Fruit fly (Drosophila melanogaster) whole organism, prepupa: ENCODE results near the gene CG32161.

Source experiments
- Blimp-1 ChIP-seq: fragments of 200-800 bp; sonication (Bioruptor generic); optimal IDR thresholded peaks from 3 replicates; lab custom pipeline; 2017; ENCODE audit warnings: missing biosample characterization, missing genetic modification characterization, mild to moderate bottlenecking, moderate library complexity, missing genetic modification reagents
- CG10631 ChIP-seq: fragments of 200-800 bp; sonication (Bioruptor generic); optimal IDR thresholded peaks from 2 replicates; lab custom pipeline; 2016; ENCODE audit warnings: missing biosample characterization, missing genetic modification characterization
- CG10669 ChIP-seq: fragments of 200-800 bp; sonication (Bioruptor generic); optimal IDR thresholded peaks from 3 replicates; lab custom pipeline; 2018; ENCODE audit warnings: missing biosample characterization, mild to moderate bottlenecking, missing genetic modification characterization, moderate library complexity
- CG11294 ChIP-seq: fragments of 200-800 bp; sonication (Bioruptor generic); IDR thresholded peaks from 2 replicates; pipeline ENCODE4 v1.3.6; 2022; ENCODE audit warnings: missing biosample characterization, missing genetic modification characterization
- CG11762 ChIP-seq: fragments of 200-800 bp; sonication (Bioruptor generic); optimal IDR thresholded peaks from 3 replicates; lab custom pipeline; 2016; ENCODE audit warnings: missing biosample characterization, missing genetic modification characterization; ENCODE audit not compliant: insufficient read depth
- CG15336 ChIP-seq: fragments of 200-800 bp; sonication (Bioruptor generic); IDR thresholded peaks from 2 replicates; pipeline ENCODE4 v1.3.6; 2022; ENCODE audit warnings: missing biosample characterization, missing genetic modification characterization
- CG16779 ChIP-seq: fragments of 200-800 bp; sonication (Bioruptor generic); optimal IDR thresholded peaks from 3 replicates; lab custom pipeline; 2017; ENCODE audit warnings: missing biosample characterization, mild to moderate bottlenecking, missing genetic modification characterization
- CG3032 ChIP-seq: fragments of 200-800 bp; optimal IDR thresholded peaks from 2 replicates; lab custom pipeline; 2019; ENCODE audit warnings: missing biosample characterization, mild to moderate bottlenecking, missing genetic modification characterization, moderate library complexity
- CG31627 ChIP-seq: fragments of 200-800 bp; sonication (Bioruptor generic); optimal IDR thresholded peaks from 3 replicates; lab custom pipeline; 2016; ENCODE audit warnings: missing biosample characterization, missing genetic modification characterization
- CG32006 ChIP-seq: fragments of 200-800 bp; sonication (Bioruptor generic); optimal IDR thresholded peaks from 3 replicates; lab custom pipeline; 2017; ENCODE audit warnings: missing biosample characterization, mild to moderate bottlenecking, missing genetic modification characterization
- CG34406 ChIP-seq: fragments of 200-800 bp; sonication (Bioruptor generic); optimal IDR thresholded peaks from 3 replicates; lab custom pipeline; 2016; ENCODE audit warnings: missing biosample characterization, missing genetic modification characterization
- CG3919 ChIP-seq: fragments of 200-800 bp; sonication (Bioruptor generic); optimal IDR thresholded peaks from 3 replicates; lab custom pipeline; 2016; ENCODE audit warnings: missing biosample characterization, missing genetic modification characterization
- CG4318 ChIP-seq: fragments of 200-800 bp; sonication (Bioruptor generic); optimal IDR thresholded peaks from 3 replicates; lab custom pipeline; 2017; ENCODE audit warnings: missing biosample characterization, mild to moderate bottlenecking, missing genetic modification characterization
- CG6276 ChIP-seq: fragments of 200-800 bp; sonication (Bioruptor generic); optimal IDR thresholded peaks from 2 replicates; lab custom pipeline; 2017; ENCODE audit warnings: missing biosample characterization, mild to moderate bottlenecking, missing genetic modification characterization
- CG6808 ChIP-seq: fragments of 200-800 bp; sonication (Bioruptor generic); optimal IDR thresholded peaks from 3 replicates; lab custom pipeline; 2017; ENCODE audit warnings: missing biosample characterization, missing genetic modification characterization, mild to moderate bottlenecking, moderate library complexity, missing genetic modification reagents
- CG6854 ChIP-seq: fragments of 200-800 bp; sonication (Bioruptor generic); optimal IDR thresholded peaks from 2 replicates; lab custom pipeline; 2017; ENCODE audit warnings: missing biosample characterization, mild to moderate bottlenecking, missing genetic modification characterization
- CG7368 ChIP-seq: fragments of 200-800 bp; sonication (Bioruptor generic); optimal IDR thresholded peaks from 3 replicates; lab custom pipeline; 2016; ENCODE audit warnings: missing biosample characterization, missing genetic modification characterization
- CG8119 ChIP-seq: fragments of 200-800 bp; sonication (Bioruptor generic); IDR thresholded peaks from 3 replicates; pipeline ENCODE4 v1.3.6; 2022; ENCODE audit warnings: missing biosample characterization, missing genetic modification characterization
- CG8319 ChIP-seq: fragments of 200-800 bp; sonication (Bioruptor generic); optimal IDR thresholded peaks from 3 replicates; lab custom pipeline; 2016; ENCODE audit warnings: missing biosample characterization, missing genetic modification characterization
- CG8632 ChIP-seq: fragments of 200-800 bp; sonication (Bioruptor generic); optimal IDR thresholded peaks from 3 replicates; lab custom pipeline; 2016; ENCODE audit warnings: missing biosample characterization, missing genetic modification characterization
- CG9139 ChIP-seq: fragments of 200-800 bp; sonication (Bioruptor generic); optimal IDR thresholded peaks from 3 replicates; lab custom pipeline; 2017; ENCODE audit warnings: missing biosample characterization, mild to moderate bottlenecking, missing genetic modification characterization
- Eip75B ChIP-seq: fragments of 200-800 bp; sonication (Bioruptor generic); optimal IDR thresholded peaks from 3 replicates; lab custom pipeline; 2016; ENCODE audit warnings: missing biosample characterization, missing genetic modification characterization
- Eip78C ChIP-seq: fragments of 200-800 bp; sonication (Bioruptor generic); peaks from one replicate; lab custom pipeline; 2016; ENCODE audit warnings: missing biosample characterization, missing genetic modification characterization
- Eip93F ChIP-seq: fragments of 200-800 bp; sonication (Bioruptor generic); optimal IDR thresholded peaks from 2 replicates; lab custom pipeline; 2016; ENCODE audit warnings: missing biosample characterization, mild to moderate bottlenecking, missing genetic modification characterization
- Ets21C ChIP-seq: fragments of 200-800 bp; sonication (Bioruptor generic); optimal IDR thresholded peaks from 3 replicates; lab custom pipeline; 2016; ENCODE audit warnings: missing biosample characterization, missing genetic modification characterization
- Ets96B ChIP-seq: fragments of 200-800 bp; optimal IDR thresholded peaks from 2 replicates; lab custom pipeline; 2019; ENCODE audit warnings: missing biosample characterization, mild to moderate bottlenecking, missing genetic modification characterization, moderate library complexity
- Hr38 ChIP-seq: sonication (Bioruptor generic); optimal IDR thresholded peaks from 2 replicates; lab custom pipeline; 2016; ENCODE audit warnings: missing biosample characterization, missing genetic modification characterization
- Hr39 ChIP-seq: fragments of 200-800 bp; sonication (Bioruptor generic); optimal IDR thresholded peaks from 2 replicates; lab custom pipeline; 2016; ENCODE audit warnings: missing biosample characterization, missing genetic modification characterization
- Hr4 ChIP-seq: fragments of 200-800 bp; sonication (Bioruptor generic); optimal IDR thresholded peaks from 3 replicates; lab custom pipeline; 2016; ENCODE audit warnings: missing biosample characterization, missing genetic modification characterization
- Lpt ChIP-seq: fragments of 200-800 bp; sonication (Bioruptor generic); optimal IDR thresholded peaks from 3 replicates; lab custom pipeline; 2016; ENCODE audit warnings: missing biosample characterization, missing genetic modification characterization
- Met ChIP-seq: fragments of 200-800 bp; sonication (Bioruptor generic); optimal IDR thresholded peaks from 3 replicates; lab custom pipeline; 2016; ENCODE audit warnings: missing biosample characterization, missing genetic modification characterization
- OdsH ChIP-seq: fragments of 200-800 bp; sonication (Bioruptor generic); optimal IDR thresholded peaks from 3 replicates; lab custom pipeline; 2016; ENCODE audit warnings: missing biosample characterization, missing genetic modification characterization
- Smox ChIP-seq: fragments of 200-800 bp; sonication (Bioruptor generic); optimal IDR thresholded peaks from 3 replicates; lab custom pipeline; 2016; ENCODE audit warnings: missing biosample characterization, missing genetic modification characterization
- Sox102F ChIP-seq: fragments of 200-800 bp; sonication (Bioruptor generic); optimal IDR thresholded peaks from 2 replicates; lab custom pipeline; 2016; ENCODE audit warnings: missing biosample characterization, mild to moderate bottlenecking, missing genetic modification characterization
- Sox14 ChIP-seq: fragments of 200-800 bp; sonication (Bioruptor generic); optimal IDR thresholded peaks from 3 replicates; lab custom pipeline; 2016; ENCODE audit warnings: missing biosample characterization, missing genetic modification characterization
- achi ChIP-seq: fragments of 200-800 bp; sonication (Bioruptor generic); optimal IDR thresholded peaks from 3 replicates; lab custom pipeline; 2016; ENCODE audit warnings: missing biosample characterization, missing genetic modification characterization
- cyc ChIP-seq: fragments of 200-800 bp; sonication (Bioruptor generic); optimal IDR thresholded peaks from 3 replicates; lab custom pipeline; 2016; ENCODE audit warnings: missing biosample characterization, missing genetic modification characterization
- dac ChIP-seq: fragments of 200-800 bp; sonication (Bioruptor generic); optimal IDR thresholded peaks from 2 replicates; lab custom pipeline; 2017; ENCODE audit warnings: missing biosample characterization, mild to moderate bottlenecking, missing genetic modification characterization
- dsx ChIP-seq: fragments of 200-800 bp; optimal IDR thresholded peaks from 3 replicates; lab custom pipeline; 2019; ENCODE audit warnings: missing biosample characterization, mild to moderate bottlenecking, missing genetic modification characterization, moderate library complexity; ENCODE audit not compliant: poor library complexity, severe bottlenecking
- eg ChIP-seq: fragments of 200-800 bp; sonication (Bioruptor generic); IDR thresholded peaks from 3 replicates; pipeline ENCODE4 v1.3.6; 2022; ENCODE audit warnings: missing biosample characterization, missing genetic modification characterization
- fd59A ChIP-seq: fragments of 200-800 bp; sonication (Bioruptor generic); optimal IDR thresholded peaks from 2 replicates; lab custom pipeline; 2017; ENCODE audit warnings: missing biosample characterization, mild to moderate bottlenecking, missing genetic modification characterization, missing genetic modification reagents
- fd85E ChIP-seq: fragments of 200-800 bp; sonication (Bioruptor generic); optimal IDR thresholded peaks from 3 replicates; lab custom pipeline; 2016; ENCODE audit warnings: missing biosample characterization, missing genetic modification characterization
- fkh ChIP-seq: fragments of 200-800 bp; sonication (Bioruptor generic); optimal IDR thresholded peaks from 3 replicates; lab custom pipeline; 2017; ENCODE audit warnings: missing biosample characterization, mild to moderate bottlenecking, missing genetic modification characterization, moderate library complexity
- lz ChIP-seq: fragments of 200-800 bp; sonication (Bioruptor generic); optimal IDR thresholded peaks from 3 replicates; lab custom pipeline; 2016; ENCODE audit warnings: missing biosample characterization, missing genetic modification characterization
- net ChIP-seq: fragments of 200-800 bp; sonication (Bioruptor generic); optimal IDR thresholded peaks from 3 replicates; lab custom pipeline; 2016; ENCODE audit warnings: missing biosample characterization, missing genetic modification characterization
- spab ChIP-seq: fragments of 200-800 bp; sonication (Bioruptor generic); optimal IDR thresholded peaks from 2 replicates; lab custom pipeline; 2017; ENCODE audit warnings: missing biosample characterization, mild to moderate bottlenecking, missing genetic modification characterization, missing genetic modification reagents
- svp ChIP-seq: fragments of 200-800 bp; sonication (Bioruptor generic); peaks from one replicate; lab custom pipeline; 2016; ENCODE audit warnings: missing biosample characterization, missing genetic modification characterization
- topi ChIP-seq: fragments of 200-800 bp; sonication (Bioruptor generic); optimal IDR thresholded peaks from 3 replicates; lab custom pipeline; 2016; ENCODE audit warnings: missing biosample characterization, missing genetic modification characterization
- vri ChIP-seq: fragments of 200-800 bp; sonication (Bioruptor generic); optimal IDR thresholded peaks from 3 replicates; lab custom pipeline; 2016; ENCODE audit warnings: missing biosample characterization, mild to moderate bottlenecking, missing genetic modification characterization

Gene CG32161

dm6 chr3L:16842952-16843351 is 3.1 kb upstream of the CG32161 start:
- TF ChIP-seq CG31627 (no peak), svp (GFP tag; lab: Kevin White, UChicago) (no peak), CG32006 (GFP tag; lab: Kevin White, UChicago) (no peak), Lpt (GFP tag; lab: Kevin White, UChicago) (no peak), achi (GFP tag; lab: Kevin White, UChicago) (no peak), CG6808 (GFP tag; lab: Kevin White, UChicago) (no peak), vri (GFP tag; lab: Kevin White, UChicago) (no peak), CG10669 (GFP tag; lab: Kevin White, UChicago) (no peak), topi (GFP tag; lab: Kevin White, UChicago) (no peak), CG6854 (no peak), Eip93F (GFP tag; lab: Kevin White, UChicago) (no peak), eg (GFP tag; lab: Robert Waterston, UW) (no peak), CG8319 (no peak), CG8119 (GFP tag; lab: Robert Waterston, UW) (no peak), CG9139 (no peak), CG34406 (GFP tag; lab: Kevin White, UChicago) (no peak)

DNA sequence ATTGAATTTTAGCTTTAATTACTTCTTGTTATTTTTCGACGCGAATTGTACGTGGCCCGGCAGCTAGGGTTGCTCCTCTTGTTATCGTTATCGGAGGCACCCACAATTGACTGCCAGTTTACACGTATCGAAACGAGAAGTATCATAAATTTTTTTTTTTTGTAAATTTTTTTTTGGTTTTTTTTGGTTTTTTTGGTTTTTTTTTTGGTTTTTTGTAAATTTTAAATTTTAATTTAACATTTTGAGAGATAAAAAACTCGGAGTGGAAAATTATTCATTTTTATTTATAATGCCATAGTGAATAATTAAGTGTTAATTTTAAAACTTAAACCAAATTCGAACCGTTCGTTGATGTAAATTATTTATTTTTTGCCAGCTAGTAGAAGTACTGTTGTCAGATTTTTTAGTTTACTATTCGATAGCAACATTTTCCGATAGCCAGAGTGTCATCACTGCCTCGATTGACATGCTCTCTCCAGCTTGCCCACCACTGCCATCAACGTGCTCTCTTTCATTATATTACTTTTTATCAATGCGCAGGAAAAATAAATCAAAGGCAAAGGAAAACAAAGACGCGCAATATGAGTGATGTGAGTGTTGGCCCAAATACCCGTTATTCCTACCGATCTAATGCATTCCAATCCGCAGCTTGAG is 980 bp upstream of the CG32161 start, which contains the start of the genes kud and Zcchc7:
kud (minus strand) TSS at position 72 of the 654 bp plus-strand sequence.
Zcchc7 (plus strand) TSS at position 467 of the 654 bp plus-strand sequence.
- TF ChIP-seq fd85E (GFP tag; lab: Kevin White, UChicago) (no peak), vri (GFP tag; lab: Kevin White, UChicago) (no peak), CG8632 (GFP tag; lab: Kevin White, UChicago) (no peak), Ets21C (GFP tag; lab: Kevin White, UChicago) (no peak), Sox14 (peak; percentile 73), Hr4 (GFP tag; lab: Kevin White, UChicago) (no peak), Blimp-1 (GFP tag; lab: Kevin White, UChicago) (peak; percentile 49), Ets96B (tag; lab: Kevin White, UChicago) (peak; percentile 66), fd59A (GFP tag; lab: Kevin White, UChicago) (peak; percentile 36), dsx (GFP tag; lab: Kevin White, UChicago) (peak; percentile 87), CG4318 (GFP tag; lab: Kevin White, UChicago) (no peak), CG6276 (GFP tag; lab: Kevin White, UChicago) (no peak), Lpt (GFP tag; lab: Kevin White, UChicago) (no peak), CG15336 (GFP tag; lab: Robert Waterston, UW) (0 out of 2 replicates have a peak, but pooled peaks have one; percentile 7), CG10669 (GFP tag; lab: Kevin White, UChicago) (no peak), Hr39 (no peak), CG7368 (no peak), CG11762 (GFP tag; lab: Kevin White, UChicago) (peak; percentile 48), CG34406 (GFP tag; lab: Kevin White, UChicago) (no peak), dac (no peak), Eip93F (GFP tag; lab: Kevin White, UChicago) (no peak), Hr38 (no peak), CG6808 (GFP tag; lab: Kevin White, UChicago) (no peak), svp (GFP tag; lab: Kevin White, UChicago) (no peak), Smox (GFP tag; lab: Kevin White, UChicago) (no peak), CG3919 (GFP tag; lab: Kevin White, UChicago) (peak; percentile 51), Eip75B (GFP tag; lab: Kevin White, UChicago) (no peak), CG11294 (GFP tag; lab: Robert Waterston, UW) (no peak), Sox102F (GFP tag; lab: Kevin White, UChicago) (no peak), spab (peak; percentile 32), lz (GFP tag; lab: Kevin White, UChicago) (peak; percentile 78), CG3032 (peak; percentile 77), fkh (GFP tag; lab: Kevin White, UChicago) (no peak), CG16779 (tag; lab: Kevin White, UChicago) (no peak), OdsH (no peak), Eip78C (GFP tag; lab: Kevin White, UChicago) (peak; percentile 90), net (GFP tag; lab: Kevin White, UChicago) (no peak), achi (GFP tag; lab: Kevin White, UChicago) (no peak), CG8119 (GFP tag; lab: Robert Waterston, UW) (no peak), cyc (peak; percentile 66), Met (GFP tag; lab: Kevin White, UChicago) (no peak), CG10631 (no peak), CG32006 (GFP tag; lab: Kevin White, UChicago) (no peak)
